Fruit fly (Drosophila melanogaster) whole organism, embryonic: ENCODE results near the gene cpb.

ENCODE experiments used
- Atf-2 ChIP-seq: fragments of 200-800 bp; sonication (Bioruptor generic); optimal IDR thresholded peaks from 2 replicates; lab custom pipeline; 2016; ENCODE audit warnings: missing biosample characterization, missing genetic modification characterization
- Bgb ChIP-seq: fragments of 200-800 bp; sonication (Bioruptor generic); IDR thresholded peaks from 2 replicates; pipeline ENCODE4 v1.3.6; 2022; ENCODE audit warnings: missing biosample characterization, missing genetic modification characterization; ENCODE audit not compliant: partially characterized antibody
- CG10431 ChIP-seq: fragments of 200-800 bp; sonication (Bioruptor generic); optimal IDR thresholded peaks from 3 replicates; lab custom pipeline; 2018; ENCODE audit warnings: missing biosample characterization, mild to moderate bottlenecking, missing genetic modification characterization
- CG11723 ChIP-seq: fragments of 200-800 bp; sonication (Bioruptor generic); optimal IDR thresholded peaks from 2 replicates; lab custom pipeline; 2017; ENCODE audit warnings: missing biosample characterization, mild to moderate bottlenecking, missing genetic modification characterization
- CG12155 ChIP-seq: fragments of 200-800 bp; sonication (Bioruptor generic); optimal IDR thresholded peaks from 3 replicates; lab custom pipeline; 2016; ENCODE audit warnings: missing biosample characterization, missing genetic modification characterization
- CG13894 ChIP-seq: fragments of 200-800 bp; sonication (Bioruptor generic); optimal IDR thresholded peaks from 3 replicates; lab custom pipeline; 2018; ENCODE audit warnings: missing biosample characterization, mild to moderate bottlenecking, missing genetic modification characterization, moderate library complexity
- CG14667 ChIP-seq: fragments of 200-800 bp; sonication (Bioruptor generic); IDR thresholded peaks from 2 replicates; pipeline ENCODE4 v1.3.6; 2022; ENCODE audit warnings: missing biosample characterization, missing genetic modification characterization
- CG1602 ChIP-seq: fragments of 200-800 bp; sonication (Bioruptor generic); optimal IDR thresholded peaks from 3 replicates; lab custom pipeline; 2016; ENCODE audit warnings: missing biosample characterization, missing genetic modification characterization
- CG18476 ChIP-seq: fragments of 200-800 bp; sonication (Bioruptor generic); optimal IDR thresholded peaks from 2 replicates; lab custom pipeline; 2016; ENCODE audit warnings: missing biosample characterization, mild to moderate bottlenecking, missing genetic modification characterization
- CG2875 ChIP-seq: fragments of 200-800 bp; sonication (Bioruptor generic); optimal IDR thresholded peaks from 2 replicates; lab custom pipeline; 2017; ENCODE audit warnings: missing biosample characterization, mild to moderate bottlenecking, missing genetic modification characterization, missing genetic modification reagents
- CG31224 ChIP-seq: fragments of 200-800 bp; sonication (Bioruptor generic); IDR thresholded peaks from 2 replicates; pipeline ENCODE4 v1.3.6; 2022; ENCODE audit warnings: missing biosample characterization, missing genetic modification characterization
- CG31388 ChIP-seq: fragments of 200-800 bp; sonication (Bioruptor generic); optimal IDR thresholded peaks from 2 replicates; lab custom pipeline; 2016; ENCODE audit warnings: missing biosample characterization, missing genetic modification characterization
- CG3407 ChIP-seq: fragments of 200-800 bp; sonication (Bioruptor generic); optimal IDR thresholded peaks from 2 replicates; lab custom pipeline; 2018; ENCODE audit warnings: missing biosample characterization, mild to moderate bottlenecking, missing genetic modification characterization
- CG34422 ChIP-seq: fragments of 200-800 bp; sonication (Bioruptor generic); IDR thresholded peaks from 3 replicates; pipeline ENCODE4 v1.3.6; 2022; ENCODE audit warnings: missing biosample characterization, missing genetic modification characterization
- CG9932 ChIP-seq: fragments of 200-800 bp; sonication (Bioruptor generic); IDR thresholded peaks from 2 replicates; pipeline ENCODE4 v1.3.6; 2022; ENCODE audit warnings: missing biosample characterization, missing genetic modification characterization
- CHES-1-like ChIP-seq: fragments of 200-800 bp; sonication (Bioruptor generic); optimal IDR thresholded peaks from 2 replicates; lab custom pipeline; 2016; ENCODE audit warnings: missing biosample characterization, missing genetic modification characterization
- Chrac-16 ChIP-seq: fragments of 200-800 bp; sonication (Bioruptor generic); optimal IDR thresholded peaks from 3 replicates; lab custom pipeline; 2016; ENCODE audit warnings: missing biosample characterization, missing genetic modification characterization
- Dad ChIP-seq: fragments of 200-800 bp; sonication (Bioruptor generic); optimal IDR thresholded peaks from 3 replicates; lab custom pipeline; 2016; ENCODE audit warnings: missing biosample characterization, missing genetic modification characterization
- Dip3 ChIP-seq: fragments of 200-800 bp; sonication (Bioruptor generic); optimal IDR thresholded peaks from 3 replicates; lab custom pipeline; 2016; ENCODE audit warnings: missing biosample characterization, missing genetic modification characterization
- Drgx ChIP-seq: fragments of 200-800 bp; sonication (Bioruptor generic); IDR thresholded peaks from 2 replicates; pipeline ENCODE4 v1.3.6; 2022; ENCODE audit warnings: missing biosample characterization, missing genetic modification characterization
- Eip74EF ChIP-seq, 2 experiments: fragments of 200-800 bp in 1 of 2; fragments of >200 bp in 1 of 2; sonication (Bioruptor generic) in 1 of 2; optimal IDR thresholded peaks; 2 replicates each; lab custom pipeline; 2017 to 2019; ENCODE audit warnings: missing biosample characterization in 2 of 2, missing genetic modification characterization in 2 of 2, mild to moderate bottlenecking in 1 of 2, moderate library complexity in 1 of 2
- Fer2 ChIP-seq: fragments of 200-800 bp; sonication (Bioruptor generic); optimal IDR thresholded peaks from 2 replicates; lab custom pipeline; 2018; ENCODE audit warnings: missing biosample characterization, mild to moderate bottlenecking, missing genetic modification characterization, moderate library complexity
- Fer3 ChIP-seq: fragments of 200-800 bp; sonication (Bioruptor generic); optimal IDR thresholded peaks from 2 replicates; lab custom pipeline; 2018; ENCODE audit warnings: missing biosample characterization, mild to moderate bottlenecking, missing genetic modification characterization, moderate library complexity
- Gsc ChIP-seq: fragments of 200-800 bp; sonication (Bioruptor generic); IDR thresholded peaks from 2 replicates; pipeline ENCODE4 v1.3.6; 2022; ENCODE audit warnings: missing biosample characterization, missing genetic modification characterization
- HLH3B ChIP-seq: fragments of 200-800 bp; sonication (Bioruptor generic); IDR thresholded peaks from 2 replicates; pipeline ENCODE4 v1.3.6; 2022; ENCODE audit warnings: missing biosample characterization, missing genetic modification characterization
- Hand ChIP-seq: fragments of 200-800 bp; sonication (Bioruptor generic); optimal IDR thresholded peaks from 2 replicates; lab custom pipeline; 2017; ENCODE audit warnings: mild to moderate bottlenecking, missing biosample characterization, missing genetic modification reagents, missing genetic modification characterization
- Lhr ChIP-seq: fragments of 200-800 bp; sonication (Bioruptor generic); optimal IDR thresholded peaks from 3 replicates; lab custom pipeline; 2017; ENCODE audit warnings: mild to moderate bottlenecking, missing biosample characterization, missing genetic modification reagents, missing genetic modification characterization
- MBD-R2 ChIP-seq: fragments of 200-800 bp; sonication (Bioruptor generic); IDR thresholded peaks from 2 replicates; pipeline ENCODE4 v1.3.6; 2022; ENCODE audit warnings: missing biosample characterization, missing genetic modification characterization
- Myb ChIP-seq: fragments of 200-800 bp; sonication (Bioruptor generic); optimal IDR thresholded peaks from 2 replicates; lab custom pipeline; 2016; ENCODE audit warnings: missing biosample characterization, missing genetic modification characterization
- NK7.1 ChIP-seq: fragments of 200-800 bp; sonication (Bioruptor generic); optimal IDR thresholded peaks from 3 replicates; lab custom pipeline; 2016; ENCODE audit warnings: missing biosample characterization, missing genetic modification characterization
- Nf-YB ChIP-seq: fragments of 200-800 bp; sonication (Bioruptor generic); optimal IDR thresholded peaks from 3 replicates; lab custom pipeline; 2019; ENCODE audit warnings: missing biosample characterization, mild to moderate bottlenecking, missing genetic modification characterization, moderate library complexity
- Tbp ChIP-seq: fragments of >200 bp; optimal IDR thresholded peaks from 2 replicates; lab custom pipeline; 2018; ENCODE audit warnings: missing biosample characterization, missing genetic modification characterization
- al ChIP-seq: fragments of 200-800 bp; sonication (Bioruptor generic); IDR thresholded peaks from 2 replicates; pipeline ENCODE4 v1.3.6; 2022; ENCODE audit warnings: missing biosample characterization, missing genetic modification characterization
- bbx ChIP-seq: fragments of 200-800 bp; sonication (Bioruptor generic); IDR thresholded peaks from 2 replicates; pipeline ENCODE4 v1.3.6; 2022; ENCODE audit warnings: missing biosample characterization, missing genetic modification characterization; ENCODE audit not compliant: partially characterized antibody
- bcd ChIP-seq: fragments of 200-800 bp; sonication (Bioruptor generic); optimal IDR thresholded peaks from 2 replicates; lab custom pipeline; 2017; ENCODE audit warnings: missing biosample characterization, mild to moderate bottlenecking, missing genetic modification characterization
- cas ChIP-seq: fragments of 200-800 bp; sonication (Bioruptor generic); IDR thresholded peaks from 2 replicates; pipeline ENCODE4 v1.3.6; 2022; ENCODE audit warnings: missing biosample characterization, missing genetic modification characterization
- corto ChIP-seq: fragments of 200-800 bp; sonication (Bioruptor generic); optimal IDR thresholded peaks from 2 replicates; lab custom pipeline; 2016; ENCODE audit warnings: missing biosample characterization, mild to moderate bottlenecking, missing genetic modification characterization, moderate library complexity
- eyg ChIP-seq: fragments of 200-800 bp; sonication (Bioruptor generic); optimal IDR thresholded peaks from 3 replicates; lab custom pipeline; 2016; ENCODE audit warnings: missing biosample characterization, missing genetic modification characterization
- fd96Cb ChIP-seq: fragments of 200-800 bp; sonication (Bioruptor generic); optimal IDR thresholded peaks from 2 replicates; lab custom pipeline; 2018; ENCODE audit warnings: missing biosample characterization, mild to moderate bottlenecking, missing genetic modification characterization, moderate library complexity
- fru ChIP-seq: fragments of >200 bp; optimal IDR thresholded peaks from 2 replicates; lab custom pipeline; 2017
- gcm ChIP-seq: fragments of 200-800 bp; sonication (Bioruptor generic); optimal IDR thresholded peaks from 2 replicates; lab custom pipeline; 2019; ENCODE audit warnings: missing biosample characterization, mild to moderate bottlenecking, missing genetic modification characterization, moderate library complexity
- h ChIP-seq: fragments of >200 bp; optimal IDR thresholded peaks from 2 replicates; lab custom pipeline; 2017
- jumu ChIP-seq: fragments of 200-800 bp; sonication (Bioruptor generic); optimal IDR thresholded peaks from 3 replicates; lab custom pipeline; 2016; ENCODE audit warnings: missing biosample characterization, missing genetic modification characterization
- pho ChIP-seq: fragments of 200-800 bp; sonication (Bioruptor generic); optimal IDR thresholded peaks from 2 replicates; lab custom pipeline; 2016; ENCODE audit warnings: missing biosample characterization, missing genetic modification characterization
- prd ChIP-seq, 3 experiments: fragments of >200 bp in 2 of 3; fragments of 200-800 bp in 1 of 3; sonication (Bioruptor generic) in 1 of 3; optimal IDR thresholded peaks in 2 of 3; IDR thresholded peaks in 1 of 3; 2 replicates in 2 of 3; 3 replicates in 1 of 3; pipeline versions ENCODE4 v1.3.6 to Lab custom; 2017 to 2022; ENCODE audit warnings: missing biosample characterization in 1 of 3, missing genetic modification characterization in 1 of 3
- psq ChIP-seq: fragments of 200-800 bp; sonication (Bioruptor generic); optimal IDR thresholded peaks from 2 replicates; lab custom pipeline; 2017; ENCODE audit warnings: missing biosample characterization, missing genetic modification characterization
- pzg ChIP-seq: fragments of 200-800 bp; sonication (Bioruptor generic); optimal IDR thresholded peaks from 3 replicates; lab custom pipeline; 2018; ENCODE audit warnings: missing biosample characterization, mild to moderate bottlenecking, missing genetic modification characterization, moderate library complexity
- tio ChIP-seq: fragments of 200-800 bp; sonication (Bioruptor generic); optimal IDR thresholded peaks from 2 replicates; lab custom pipeline; 2017; ENCODE audit warnings: missing biosample characterization, missing genetic modification characterization, inconsistent platforms
- zfh1 ChIP-seq: fragments of 200-800 bp; sonication (Bioruptor generic); IDR thresholded peaks from 3 replicates; pipeline ENCODE4 v1.3.6; 2022; ENCODE audit warnings: missing biosample characterization, missing genetic modification characterization

cpb gene

dm6 chr2L:1727826-1728619 is 23.3 kb downstream of the cpb start (continued):
- TF ChIP-seq CG34422, result peak; percentile 95
- TF ChIP-seq corto (GFP tag; lab: Kevin White, UChicago), result peak; percentile 97
- TF ChIP-seq fru (lab: Kevin White, UChicago), result no peak
- peak; percentile 99 for TF ChIP-seq CG9932 (GFP tag; lab: Robert Waterston, UW)
- peak; percentile 98 for TF ChIP-seq CG10431 (GFP tag; lab: Kevin White, UChicago)
- no peak for TF ChIP-seq prd (optimal IDR thresholded peaks at IDR 0.05; lab: Kevin White, UChicago)
- peak; percentile 97 for TF ChIP-seq prd (GFP tag; IDR thresholded peaks at IDR 0.05; lab: Robert Waterston, UW)
- TF ChIP-seq Eip74EF (GFP tag; optimal IDR thresholded peaks at IDR 0.05; lab: Kevin White, UChicago), result peak in 1 of 2 experiments; percentile 97
- TF ChIP-seq bbx (GFP tag; lab: Robert Waterston, UW), result peak; percentile 78
- TF ChIP-seq Nf-YB (GFP tag; lab: Kevin White, UChicago), result peak; percentile 89
- TF ChIP-seq pho (GFP tag; lab: Kevin White, UChicago), result peak; percentile 88
- TF ChIP-seq cas (GFP tag; lab: Robert Waterston, UW), result peak; percentile 93
- peak; percentile 95 for TF ChIP-seq HLH3B (GFP tag; lab: Robert Waterston, UW)
- TF ChIP-seq h (lab: Kevin White, UChicago), result no peak
- peak; percentile 90 for TF ChIP-seq tio (GFP tag; lab: Kevin White, UChicago)
- peak; percentile 85 for TF ChIP-seq CHES-1-like (GFP tag; lab: Kevin White, UChicago)
- TF ChIP-seq gcm (GFP tag; lab: Kevin White, UChicago), result peak; percentile 98
- peak; percentile 98 for TF ChIP-seq CG11723 (GFP tag; lab: Kevin White, UChicago)
- peak; percentile 96 for TF ChIP-seq Lhr (GFP tag; lab: Kevin White, UChicago)
- TF ChIP-seq CG14667 (GFP tag; lab: Robert Waterston, UW), result peak; percentile 88
- TF ChIP-seq Atf-2, result peak; percentile 54
- peak; percentile 83 for TF ChIP-seq CG31388 (GFP tag; lab: Kevin White, UChicago)
- TF ChIP-seq Hand (GFP tag; lab: Kevin White, UChicago), result peak; percentile 99
- peak; percentile 93 for TF ChIP-seq MBD-R2
- TF ChIP-seq CG18476 (GFP tag; lab: Kevin White, UChicago), result peak; percentile 94
- TF ChIP-seq Fer3, result peak; percentile 94
- peak; percentile 93 for TF ChIP-seq CG1602
- peak; percentile 92 for TF ChIP-seq CG31224 (GFP tag; lab: Robert Waterston, UW)
- no peak for TF ChIP-seq Tbp (GFP tag; lab: Kevin White, UChicago)
- peak; percentile 39 for TF ChIP-seq pzg (GFP tag; lab: Kevin White, UChicago)
- TF ChIP-seq Dip3, result peak; percentile 89
- peak; percentile 95 for TF ChIP-seq CG12155 (GFP tag; lab: Kevin White, UChicago)
- TF ChIP-seq Drgx (GFP tag; lab: Robert Waterston, UW), result peak; percentile 97
- TF ChIP-seq CG13894, result peak; percentile 98
- peak; percentile 95 for TF ChIP-seq Chrac-16
- peak; percentile 96 for TF ChIP-seq bcd (GFP tag; lab: Kevin White, UChicago)
- peak; percentile 97 for TF ChIP-seq Fer2
- TF ChIP-seq Dad (GFP tag; lab: Kevin White, UChicago), result peak; percentile 87
- TF ChIP-seq fd96Cb, result peak; percentile 93
- TF ChIP-seq al (GFP tag; lab: Robert Waterston, UW), result peak; percentile 96
- TF ChIP-seq Gsc (GFP tag; lab: Robert Waterston, UW), result peak; percentile 80
- TF ChIP-seq psq, result peak; percentile 90
- TF ChIP-seq Bgb (GFP tag; lab: Robert Waterston, UW), result peak; percentile 79
- peak; percentile 97 for TF ChIP-seq zfh1 (GFP tag; lab: Robert Waterston, UW)
- peak; percentile 96 for TF ChIP-seq CG3407 (GFP tag; lab: Kevin White, UChicago)
- peak; percentile 74 for TF ChIP-seq NK7.1 (GFP tag; lab: Kevin White, UChicago)
- TF ChIP-seq CG2875 (GFP tag; lab: Kevin White, UChicago), result peak; percentile 96
- TF ChIP-seq Myb (GFP tag; lab: Kevin White, UChicago), result peak; percentile 54
- peak; percentile 56 for TF ChIP-seq eyg (GFP tag; lab: Kevin White, UChicago)
- peak; percentile 86 for TF ChIP-seq jumu
